Fruit fly (Drosophila melanogaster) whole organism: Measurements from ENCODE around the gene dop.

Experiments used
- CG8478 ChIP-seq: fragments of >200 bp; optimal IDR thresholded peaks from 2 replicates; lab custom pipeline; 2018; ENCODE audit warnings: inconsistent platforms
- psq ChIP-seq: fragments of >200 bp; optimal IDR thresholded peaks from 2 replicates; lab custom pipeline; 2017
- usp ChIP-seq: fragments of >200 bp; optimal IDR thresholded peaks from 2 replicates; lab custom pipeline; 2017; ENCODE audit warnings: missing biosample characterization, missing genetic modification characterization, mixed read lengths

DNA sequence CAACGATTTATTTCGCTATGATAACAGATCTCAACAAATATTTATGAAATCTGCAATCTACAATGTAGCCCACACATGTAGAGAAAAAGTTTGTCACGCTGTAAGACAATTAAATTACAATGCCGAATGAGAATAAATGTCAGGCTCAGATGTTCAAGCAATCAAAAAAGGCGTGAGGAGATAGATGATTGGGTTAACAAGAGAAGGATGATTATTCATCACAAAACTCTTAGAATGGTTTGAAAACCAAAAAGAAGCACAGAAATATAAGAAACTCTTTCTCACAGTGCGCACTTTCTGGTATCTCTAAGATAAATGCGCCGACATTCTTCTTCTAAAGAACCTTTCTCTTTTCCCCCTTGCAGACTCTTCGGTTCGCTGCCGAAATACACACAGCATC is 34.2 kb downstream of the dop start:
- TF ChIP-seq usp (GFP tag; lab: Kevin White, UChicago) (no peak), CG8478 (lab: Kevin White, UChicago) (no peak), psq (lab: Kevin White, UChicago) (no peak)
